Worm (Caenorhabditis elegans): ENCODE results near the gene ptp-8.

ce11 chrIV:7388843-7389242 lies 7.0 kb downstream of the ptp-8 start, which contains the start of gene mob-3:
- TF ChIP-seq lin-13 (GFP tag; optimal IDR thresholded peaks at IDR 0.05), result no peak
- TF ChIP-seq skn-1 (tag; optimal IDR thresholded peaks at IDR 0.05), result no peak
- TF ChIP-seq elt-1 (tag; optimal IDR thresholded peaks at IDR 0.05), result no peak

All from whole organism, L2 larva.